Fruit fly (Drosophila melanogaster) whole organism, pupa: Measurements from ENCODE around the gene PH4alphaSG2.

Experiments
- CG10348 ChIP-seq: fragments of 200-800 bp; sonication (Bioruptor generic); IDR thresholded peaks from 2 replicates; pipeline ENCODE4 v1.3.6; 2022; ENCODE audit warnings: missing biosample characterization, missing genetic modification characterization
- CG15710 ChIP-seq: fragments of 200-800 bp; sonication (Bioruptor generic); optimal IDR thresholded peaks from 2 replicates; lab custom pipeline; 2018; ENCODE audit warnings: missing biosample characterization, mild to moderate bottlenecking, missing genetic modification characterization, moderate library complexity
- CG32121 ChIP-seq: fragments of 200-800 bp; sonication (Bioruptor generic); IDR thresholded peaks from 2 replicates; pipeline ENCODE4 v1.3.6; 2022; ENCODE audit warnings: missing biosample characterization, missing genetic modification characterization
- CG34367 ChIP-seq: fragments of 200-800 bp; sonication (Bioruptor generic); optimal IDR thresholded peaks from 2 replicates; lab custom pipeline; 2018; ENCODE audit warnings: missing biosample characterization, mild to moderate bottlenecking, missing genetic modification characterization
- CG4496 ChIP-seq: fragments of 200-800 bp; sonication (Bioruptor generic); IDR thresholded peaks from 3 replicates; pipeline ENCODE4 v1.3.6; 2022; ENCODE audit warnings: missing biosample characterization, missing genetic modification characterization
- CG8159 ChIP-seq: fragments of 200-800 bp; sonication (Bioruptor generic); optimal IDR thresholded peaks from 3 replicates; lab custom pipeline; 2018; ENCODE audit warnings: missing biosample characterization, mild to moderate bottlenecking, missing genetic modification characterization, moderate library complexity
- EcR ChIP-seq: fragments of 200-800 bp; sonication (Bioruptor generic); optimal IDR thresholded peaks from 3 replicates; lab custom pipeline; 2019; ENCODE audit warnings: missing biosample characterization, missing genetic modification characterization, mild to moderate bottlenecking, moderate library complexity, missing genetic modification reagents
- Pif1A ChIP-seq: fragments of 200-800 bp; sonication (Bioruptor generic); optimal IDR thresholded peaks from 3 replicates; lab custom pipeline; 2016; ENCODE audit warnings: missing biosample characterization, missing genetic modification characterization
- Snoo ChIP-seq: fragments of 200-800 bp; sonication (Bioruptor generic); optimal IDR thresholded peaks from 3 replicates; lab custom pipeline; 2017; ENCODE audit warnings: missing biosample characterization, mild to moderate bottlenecking, missing genetic modification characterization, inconsistent platforms
- fd96Ca ChIP-seq: fragments of 200-800 bp; sonication (Bioruptor generic); IDR thresholded peaks from 3 replicates; pipeline ENCODE4 v1.3.6; 2022; ENCODE audit warnings: missing biosample characterization, missing genetic modification characterization
- gl ChIP-seq: fragments of 200-800 bp; sonication (Bioruptor generic); optimal IDR thresholded peaks from 2 replicates; lab custom pipeline; 2018; ENCODE audit warnings: missing biosample characterization, mild to moderate bottlenecking, missing genetic modification characterization

dm6 chr3R:30453236-30453635, 36.6 kb upstream of the PH4alphaSG2 start:
- TF ChIP-seq CG8159 (tag; lab: Kevin White, UChicago) (no peak), CG34367 (no peak), CG15710 (tag; lab: Kevin White, UChicago) (no peak), Snoo (tag; lab: Kevin White, UChicago) (no peak), gl (no peak), CG10348 (GFP tag; lab: Robert Waterston, UW) (no peak), fd96Ca (GFP tag; lab: Robert Waterston, UW) (no peak), EcR (GFP tag; lab: Kevin White, UChicago) (no peak), Pif1A (no peak), CG4496 (GFP tag; lab: Robert Waterston, UW) (no peak), CG32121 (GFP tag; lab: Robert Waterston, UW) (no peak)
